Worm (Caenorhabditis elegans): ENCODE data around the gene srh-22.

DNA sequence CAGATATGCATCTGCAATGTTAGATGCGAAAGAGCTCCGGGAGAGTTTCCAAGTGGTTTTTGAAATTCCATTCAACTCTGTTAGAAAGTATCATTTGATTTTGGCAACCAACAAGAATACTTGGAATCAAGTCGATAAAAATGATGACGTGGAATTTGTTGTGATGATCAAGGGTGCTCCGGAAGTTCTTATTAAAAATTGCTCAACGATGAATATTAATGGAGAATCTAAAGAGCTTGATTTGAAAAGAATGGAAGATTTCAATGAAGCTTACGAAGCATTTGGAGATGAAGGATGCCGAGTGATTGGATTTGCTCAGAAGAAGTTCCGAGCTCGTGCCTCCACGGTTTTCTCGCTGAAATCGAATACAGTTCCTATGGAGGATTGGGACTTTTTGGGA lies 15.2 kb downstream of the srh-22 start:
- no peak for TF ChIP-seq elt-2 (tag; optimal IDR thresholded peaks at IDR 0.05)
- no peak for TF ChIP-seq fkh-10 (GFP tag; optimal IDR thresholded peaks at IDR 0.05)
- TF ChIP-seq ceh-82 (tag; optimal IDR thresholded peaks at IDR 0.05), result no peak
- no peak for TF ChIP-seq lin-39 (tag; optimal IDR thresholded peaks at IDR 0.05)
- TF ChIP-seq nhr-76 (tag; optimal IDR thresholded peaks at IDR 0.05), result no peak
- no peak for TF ChIP-seq nhr-77 (tag; optimal IDR thresholded peaks at IDR 0.05)
- no peak for TF ChIP-seq elt-3 (tag; optimal IDR thresholded peaks at IDR 0.05)
- no peak for TF ChIP-seq nhr-28 (tag; optimal IDR thresholded peaks at IDR 0.05)
- TF ChIP-seq jun-1 (tag; optimal IDR thresholded peaks at IDR 0.05), result no peak
- TF ChIP-seq egl-27 (tag; optimal IDR thresholded peaks at IDR 0.05), result no peak
- TF ChIP-seq nhr-237 (tag; optimal IDR thresholded peaks at IDR 0.05), result no peak
- no peak for TF ChIP-seq eor-1 (tag; optimal IDR thresholded peaks at IDR 0.05)
- TF ChIP-seq pqm-1 (tag; optimal IDR thresholded peaks at IDR 0.05), result no peak

Measured in whole organism, L3 larva.